Worm (Caenorhabditis elegans): ENCODE data around the gene pigm-1.

Gene pigm-1

DNA sequence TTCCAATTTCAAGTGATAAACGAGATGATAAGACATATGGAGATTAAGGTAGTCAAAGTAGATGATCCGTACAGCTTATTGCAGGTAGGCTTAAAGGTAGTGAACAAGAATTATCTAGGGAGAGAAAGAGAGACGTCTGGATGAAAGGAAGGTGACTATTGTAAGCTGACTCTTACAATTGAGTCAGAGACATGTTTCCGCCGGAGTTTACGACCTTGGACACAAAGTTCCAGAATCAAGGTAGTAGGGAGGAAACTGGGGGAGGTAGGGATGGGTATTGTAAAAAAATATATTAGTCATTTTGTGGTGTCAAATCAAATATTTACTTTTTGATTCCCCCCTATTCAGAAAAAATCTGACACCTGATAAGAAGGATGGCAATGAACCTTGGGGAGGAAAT lies 44.1 kb downstream of the pigm-1 start:
- no peak for TF ChIP-seq mep-1 (tag; optimal IDR thresholded peaks at IDR 0.05)
- peak; percentile 64 for TF ChIP-seq dsc-1 (tag; optimal IDR thresholded peaks at IDR 0.05)
- no peak for TF ChIP-seq elt-3 (tag; optimal IDR thresholded peaks at IDR 0.05)
- peak; percentile 69 for TF ChIP-seq nhr-85 (tag)
- no peak for TF ChIP-seq lin-35 (GFP tag; optimal IDR thresholded peaks at IDR 0.05)

DNA sequence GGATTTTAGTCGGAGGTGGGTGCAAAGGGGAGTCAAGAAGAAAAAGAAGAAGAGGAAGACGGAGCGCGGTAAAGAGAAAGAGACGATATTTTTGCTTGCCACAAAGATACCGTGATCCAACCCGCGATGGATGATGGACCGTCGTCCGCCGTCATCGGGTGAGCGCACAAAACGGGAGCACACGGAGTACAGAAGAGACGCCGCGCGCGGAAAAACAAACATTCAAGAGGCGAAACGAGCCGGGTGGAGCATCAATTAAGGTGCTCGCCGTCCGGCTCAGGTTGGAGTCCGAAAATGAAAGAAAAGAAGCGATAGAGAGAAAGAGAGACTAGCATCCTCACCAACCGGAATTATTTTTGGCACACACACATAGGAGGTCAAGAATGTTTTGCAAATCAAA lies 45.5 kb downstream of the pigm-1 start:
- no peak for TF ChIP-seq nhr-77 (tag; optimal IDR thresholded peaks at IDR 0.05)
- no peak for TF ChIP-seq irx-1 (tag; optimal IDR thresholded peaks at IDR 0.05)
- no peak for TF ChIP-seq nhr-237 (tag; optimal IDR thresholded peaks at IDR 0.05)
- TF ChIP-seq xbp-1 (tag; optimal IDR thresholded peaks at IDR 0.05) = no peak

ce11 chrII:11396217-11396616 lies 48.0 kb downstream of the pigm-1 start:
- TF ChIP-seq nhr-85 (tag) = peak; percentile 47
- TF ChIP-seq egl-13 (tag; optimal IDR thresholded peaks at IDR 0.05) = no peak

ce11 chrII:11398787-11399186 lies 50.5 kb downstream of the pigm-1 start:
- TF ChIP-seq aly-2 (tag; optimal IDR thresholded peaks at IDR 0.05) (no peak), ceh-8 (GFP tag; optimal IDR thresholded peaks at IDR 0.05) (peak; percentile 8), egl-27 (tag; optimal IDR thresholded peaks at IDR 0.05) (no peak), elt-3 (tag; optimal IDR thresholded peaks at IDR 0.05) (no peak), lin-15B (tag; optimal IDR thresholded peaks at IDR 0.05) (no peak), snpc-4 (tag; optimal IDR thresholded peaks at IDR 0.05) (no peak), sox-4 (tag; optimal IDR thresholded peaks at IDR 0.05) (no peak)
